Fruit fly (Drosophila melanogaster) whole organism, wandering third instar larva: ENCODE measurements around the gene eEF1alpha2.

ENCODE experiments used
- Abd-B ChIP-seq: fragments of >200 bp; optimal IDR thresholded peaks from 2 replicates; lab custom pipeline; 2017; ENCODE audit warnings: missing biosample characterization, missing genetic modification characterization
- CG32264 ChIP-seq: fragments of 200-800 bp; sonication (Bioruptor generic); optimal IDR thresholded peaks from 2 replicates; lab custom pipeline; 2016; ENCODE audit warnings: missing biosample characterization, missing genetic modification characterization
- CG9705 ChIP-seq: fragments of 200-800 bp; sonication (Bioruptor generic); optimal IDR thresholded peaks from 2 replicates; lab custom pipeline; 2018; ENCODE audit warnings: missing biosample characterization, mild to moderate bottlenecking, missing genetic modification characterization
- CrebA ChIP-seq: fragments of 200-800 bp; sonication (Bioruptor generic); optimal IDR thresholded peaks from 2 replicates; lab custom pipeline; 2016; ENCODE audit warnings: missing biosample characterization, mild to moderate bottlenecking, missing genetic modification characterization, borderline replicate concordance
- Dfd ChIP-seq: fragments of >200 bp; optimal IDR thresholded peaks from 2 replicates; lab custom pipeline; 2017; ENCODE audit warnings: missing biosample characterization, missing genetic modification characterization
- Dif ChIP-seq: fragments of 200-275, 200-300 bp; sonication (Bioruptor generic); optimal IDR thresholded peaks from 2 replicates; lab custom pipeline; 2018; ENCODE audit warnings: missing biosample characterization, missing genetic modification characterization; ENCODE audit not compliant: partially characterized antibody
- GATAd ChIP-seq: sonication (Bioruptor generic); optimal IDR thresholded peaks from 2 replicates; lab custom pipeline; 2016; ENCODE audit warnings: missing biosample characterization, missing genetic modification characterization
- HLH106 ChIP-seq: fragments of 200-800 bp; optimal IDR thresholded peaks from 3 replicates; lab custom pipeline; 2019; ENCODE audit warnings: missing biosample characterization, mild to moderate bottlenecking, missing genetic modification characterization, moderate library complexity
- Hr78 ChIP-seq: fragments of >200 bp; optimal IDR thresholded peaks from 2 replicates; lab custom pipeline; 2017; ENCODE audit warnings: missing biosample characterization, missing genetic modification characterization
- Hr83 ChIP-seq: fragments of 200-300 bp; sonication (Bioruptor generic); optimal IDR thresholded peaks from 2 replicates; lab custom pipeline; 2016; ENCODE audit warnings: missing biosample characterization, mild to moderate bottlenecking, missing genetic modification characterization, moderate library complexity; ENCODE audit not compliant: poor library complexity, severe bottlenecking
- Jra ChIP-seq: sonication (Bioruptor generic); optimal IDR thresholded peaks from 2 replicates; lab custom pipeline; 2016; ENCODE audit warnings: missing biosample characterization, missing genetic modification characterization
- Mio ChIP-seq: sonication (Bioruptor generic); optimal IDR thresholded peaks from 2 replicates; lab custom pipeline; 2016; ENCODE audit warnings: missing biosample characterization, missing genetic modification characterization
- Myc ChIP-seq: fragments of >200 bp; optimal IDR thresholded peaks from 2 replicates; lab custom pipeline; 2017
- N ChIP-seq: fragments of >200 bp; optimal IDR thresholded peaks from 2 replicates; lab custom pipeline; 2018; ENCODE audit warnings: missing biosample characterization, missing external identifiers, missing genetic modification characterization
- OdsH ChIP-seq: fragments of 200-800 bp; sonication (Bioruptor generic); optimal IDR thresholded peaks from 2 replicates; lab custom pipeline; 2016; ENCODE audit warnings: missing biosample characterization, mild to moderate bottlenecking, missing genetic modification characterization
- Rel ChIP-seq, 2 experiments: fragments of 200-800 bp; sonication (Bioruptor generic) in 1 of 2; optimal IDR thresholded peaks; 2 replicates in 1 of 2; 3 replicates in 1 of 2; lab custom pipeline; 2016 to 2019; ENCODE audit warnings: mild to moderate bottlenecking in 2 of 2, missing biosample characterization in 2 of 2, missing genetic modification characterization in 2 of 2, moderate library complexity in 1 of 2
- Sp1 ChIP-seq: fragments of 200-800 bp; sonication (Bioruptor generic); optimal IDR thresholded peaks from 3 replicates; lab custom pipeline; 2019; ENCODE audit warnings: missing biosample characterization, mild to moderate bottlenecking, missing genetic modification characterization, moderate library complexity
- Vsx2 ChIP-seq: fragments of 200-300, 225-300 bp; sonication (Bioruptor generic); optimal IDR thresholded peaks from 2 replicates; lab custom pipeline; 2018; ENCODE audit warnings: missing biosample characterization, missing genetic modification characterization; ENCODE audit not compliant: partially characterized antibody
- brk ChIP-seq: fragments of 200-800 bp; sonication (Bioruptor generic); optimal IDR thresholded peaks from 2 replicates; lab custom pipeline; 2016; ENCODE audit warnings: missing biosample characterization, mild to moderate bottlenecking, missing genetic modification characterization
- dmrt93B ChIP-seq: fragments of 200-800 bp; sonication (Bioruptor generic); optimal IDR thresholded peaks from 2 replicates; lab custom pipeline; 2018; ENCODE audit warnings: missing biosample characterization, mild to moderate bottlenecking, missing genetic modification characterization
- ey ChIP-seq: fragments of 200-800 bp; sonication (Bioruptor generic); optimal IDR thresholded peaks from 2 replicates; lab custom pipeline; 2016; ENCODE audit warnings: missing biosample characterization, missing genetic modification characterization
- foxo ChIP-seq, 2 experiments: fragments of 200-800 bp; sonication (Bioruptor generic); optimal IDR thresholded peaks; 2 replicates in 1 of 2; 3 replicates in 1 of 2; lab custom pipeline; 2016 to 2017; ENCODE audit warnings: missing biosample characterization in 2 of 2, missing genetic modification characterization in 2 of 2
- fru ChIP-seq: fragments of 200-800 bp; sonication (Bioruptor generic); optimal IDR thresholded peaks from 3 replicates; lab custom pipeline; 2016; ENCODE audit warnings: missing biosample characterization, mild to moderate bottlenecking, missing genetic modification characterization
- h ChIP-seq: fragments of 200-800 bp; sonication (Bioruptor generic); optimal IDR thresholded peaks from 3 replicates; lab custom pipeline; 2016; ENCODE audit warnings: missing biosample characterization, mild to moderate bottlenecking, missing genetic modification characterization
- lola ChIP-seq: fragments of >200 bp; optimal IDR thresholded peaks from 2 replicates; lab custom pipeline; 2017; ENCODE audit warnings: missing biosample characterization, missing genetic modification characterization
- pan ChIP-seq: fragments of >200 bp; optimal IDR thresholded peaks from 2 replicates; lab custom pipeline; 2017
- psq ChIP-seq: fragments of 200-800 bp; sonication (Bioruptor generic); optimal IDR thresholded peaks from 3 replicates; lab custom pipeline; 2017; ENCODE audit warnings: missing biosample characterization, mild to moderate bottlenecking, missing genetic modification characterization, moderate library complexity
- rgr ChIP-seq: fragments of 200-800 bp; sonication (Bioruptor generic); optimal IDR thresholded peaks from 3 replicates; lab custom pipeline; 2016; ENCODE audit warnings: missing biosample characterization, mild to moderate bottlenecking, missing genetic modification characterization
- sage ChIP-seq: fragments of 200-800 bp; sonication (Bioruptor generic); optimal IDR thresholded peaks from 2 replicates; lab custom pipeline; 2016; ENCODE audit warnings: missing biosample characterization, mild to moderate bottlenecking, missing genetic modification characterization
- sv ChIP-seq: fragments of 200-800 bp; sonication (Bioruptor generic); optimal IDR thresholded peaks from 3 replicates; lab custom pipeline; 2016; ENCODE audit warnings: missing biosample characterization, missing genetic modification characterization
- tai ChIP-seq: sonication (Bioruptor generic); optimal IDR thresholded peaks from 2 replicates; lab custom pipeline; 2016; ENCODE audit warnings: missing biosample characterization, missing genetic modification characterization
- woc ChIP-seq: sonication (Bioruptor generic); optimal IDR thresholded peaks from 2 replicates; lab custom pipeline; 2016; ENCODE audit warnings: missing biosample characterization, mild to moderate bottlenecking, missing genetic modification characterization

The eEF1alpha2 gene

DNA sequence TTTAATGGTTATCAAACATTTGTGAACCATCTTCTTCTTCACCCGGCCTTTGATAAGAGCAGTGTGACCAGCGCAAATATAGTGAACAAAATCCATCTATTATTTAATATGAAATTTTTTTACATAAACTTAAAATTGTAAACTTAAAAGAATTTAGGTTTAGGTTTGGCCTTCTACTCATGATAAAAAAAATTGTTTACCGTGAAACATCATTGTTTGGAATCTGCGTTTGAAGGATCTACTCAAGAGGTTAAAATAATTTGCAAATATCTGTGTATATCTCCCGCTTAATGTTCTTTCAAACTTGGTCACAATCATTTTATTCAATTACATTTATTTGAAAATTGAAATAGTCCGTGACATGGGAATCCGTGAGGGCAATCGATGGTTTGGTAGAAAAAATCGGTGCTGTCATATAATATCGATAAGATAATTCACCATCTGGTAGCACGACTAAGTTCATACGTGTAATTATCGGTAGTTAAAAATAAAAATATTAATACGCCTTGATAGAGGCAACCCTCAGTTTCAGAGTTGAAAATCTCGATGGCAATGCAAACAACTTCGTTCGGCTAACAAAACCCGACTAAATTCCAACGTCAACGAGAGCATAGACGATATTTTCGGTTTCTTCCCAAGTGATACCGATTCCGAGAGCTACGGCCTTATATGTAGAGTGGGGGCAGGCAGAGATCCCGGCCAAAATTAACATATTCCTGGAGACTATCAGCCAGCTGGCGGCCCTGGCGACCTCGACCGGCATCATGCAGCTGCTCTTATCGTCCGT lies 33.7 kb downstream of the eEF1alpha2 start, which contains the start of the genes betaGlu and sip3 (continued):
- TF ChIP-seq CrebA (GFP tag; lab: Kevin White, UChicago) (no peak), Hr78 (GFP tag; lab: Kevin White, UChicago) (no peak), Rel (GFP tag; optimal IDR thresholded peaks at IDR 0.05; lab: Kevin White, UChicago) (no peak), Rel (tag; optimal IDR thresholded peaks at IDR 0.05; lab: Kevin White, UChicago) (no peak), brk (no peak), N (GFP tag; lab: Kevin White, UChicago) (no peak), sage (peak; percentile 59), Dif (no peak), dmrt93B (GFP tag; lab: Kevin White, UChicago) (no peak), Mio (GFP tag; lab: Kevin White, UChicago) (no peak), HLH106 (peak; percentile 12)

DNA sequence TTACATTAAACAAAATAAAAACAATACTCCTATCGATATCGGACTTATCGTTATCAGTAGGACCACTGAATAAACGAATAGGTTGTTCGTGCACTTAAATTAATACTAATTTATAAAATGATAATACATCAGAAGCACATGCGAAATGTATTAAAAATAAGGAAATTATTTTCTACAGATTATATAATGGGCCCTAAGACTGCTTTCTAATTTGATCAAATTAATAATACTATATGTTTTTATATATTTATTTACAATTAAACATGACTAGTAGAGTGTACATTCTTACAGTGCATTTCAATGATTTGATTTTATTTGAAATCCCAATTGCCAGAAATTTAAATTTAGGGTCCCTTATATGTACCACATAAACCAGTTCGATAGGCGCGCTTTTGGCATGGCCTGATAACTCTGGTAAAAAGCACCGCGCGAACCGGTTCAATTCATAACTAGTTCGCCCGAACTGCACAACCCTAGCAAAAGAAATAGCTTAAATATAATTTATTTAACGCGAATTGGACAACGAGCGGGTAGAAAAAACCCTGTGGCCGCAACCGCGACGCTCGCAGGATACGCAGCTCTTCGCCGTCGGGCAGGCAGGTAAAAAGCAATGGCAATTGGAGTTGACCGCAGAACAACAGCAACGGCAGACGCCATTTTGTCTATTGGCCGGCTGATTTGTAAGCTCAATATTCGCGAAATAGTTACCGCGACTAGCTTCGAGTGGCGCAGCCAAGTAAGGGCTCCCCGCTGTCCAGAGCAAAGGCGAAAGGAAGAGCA lies 38.5 kb downstream of the eEF1alpha2 start, which contains the start of the genes CG2126 and faf:
TSS of gene CG2126 (minus strand) at position 70 of the 780 bp plus-strand sequence.
TSS of gene faf (plus strand) at position 438 of the 780 bp plus-strand sequence.
- TF ChIP-seq Sp1 = peak; percentile 78
- TF ChIP-seq CG32264 = no peak
- TF ChIP-seq pan = no peak
- TF ChIP-seq sage = peak; percentile 44
- no peak for TF ChIP-seq lola
- TF ChIP-seq Abd-B = no peak
- TF ChIP-seq Mio (GFP tag; lab: Kevin White, UChicago) = no peak
- no peak for TF ChIP-seq tai (GFP tag; lab: Kevin White, UChicago)
- no peak for TF ChIP-seq Myc
- peak; percentile 73 for TF ChIP-seq psq (GFP tag; lab: Kevin White, UChicago)
- no peak for TF ChIP-seq Vsx2 (GFP tag; lab: Kevin White, UChicago)
- no peak for TF ChIP-seq N (GFP tag; lab: Kevin White, UChicago)
- peak; percentile 83 for TF ChIP-seq HLH106
- TF ChIP-seq ey (GFP tag; lab: Kevin White, UChicago) = peak; percentile 57
- no peak for TF ChIP-seq Dfd
- TF ChIP-seq sv (GFP tag; lab: Kevin White, UChicago) = peak; percentile 50
- no peak for TF ChIP-seq dmrt93B (GFP tag; lab: Kevin White, UChicago)
- TF ChIP-seq GATAd (GFP tag; lab: Kevin White, UChicago) = peak; percentile 34
- TF ChIP-seq brk = no peak
- TF ChIP-seq Rel (GFP tag; optimal IDR thresholded peaks at IDR 0.05; lab: Kevin White, UChicago) = no peak
- peak; percentile 33 for TF ChIP-seq Rel (tag; optimal IDR thresholded peaks at IDR 0.05; lab: Kevin White, UChicago)
- no peak for TF ChIP-seq Jra (GFP tag; lab: Kevin White, UChicago)
- TF ChIP-seq OdsH (GFP tag; lab: Kevin White, UChicago) = peak; percentile 58
- TF ChIP-seq rgr (GFP tag; lab: Kevin White, UChicago) = peak; percentile 60
- no peak for TF ChIP-seq woc (GFP tag; lab: Kevin White, UChicago)
- peak; percentile 67 for TF ChIP-seq h (GFP tag; lab: Kevin White, UChicago)
- TF ChIP-seq CG9705 (GFP tag; lab: Kevin White, UChicago) = peak; percentile 69
- TF ChIP-seq Hr83 (GFP tag; lab: Kevin White, UChicago) = peak; percentile 73
- TF ChIP-seq foxo (GFP tag; optimal IDR thresholded peaks at IDR 0.05; lab: Kevin White, UChicago) = peak in 1 of 2 experiments; percentile 81
- TF ChIP-seq fru (GFP tag; lab: Kevin White, UChicago) = peak; percentile 66
- TF ChIP-seq, all 38 proteins: peak for 15

DNA sequence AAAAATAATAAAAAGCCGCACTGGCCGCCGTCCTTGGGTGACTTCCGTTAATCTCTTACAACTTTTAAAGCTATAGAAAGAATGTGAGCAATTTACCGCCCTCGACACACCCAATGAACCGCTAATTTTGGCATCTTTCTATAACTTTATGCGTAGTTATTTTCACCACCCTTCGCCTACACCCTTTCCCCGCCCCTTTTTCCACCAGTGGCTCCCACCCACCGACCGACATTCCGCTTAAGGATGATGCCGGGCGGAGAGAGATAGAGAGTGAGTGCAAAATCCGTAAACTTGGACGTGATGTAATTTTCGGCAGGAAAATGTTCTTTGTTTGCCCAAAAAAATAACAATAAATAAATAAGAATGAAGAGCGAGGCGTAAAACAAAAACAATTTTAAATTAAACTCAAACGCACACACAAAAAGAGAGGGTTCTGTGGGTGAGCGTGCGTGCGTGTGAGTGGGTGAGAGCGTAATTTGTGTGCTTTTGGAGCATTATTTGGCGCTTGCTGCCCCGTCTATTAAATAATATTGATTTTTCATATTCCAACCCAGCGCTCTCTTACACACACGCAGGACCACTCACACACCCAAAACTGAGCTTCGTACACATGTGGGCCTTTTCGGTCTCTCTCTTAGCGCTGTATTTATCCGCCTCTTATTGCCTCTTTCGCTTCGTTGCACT lies 39.4 kb downstream of the eEF1alpha2 start:
- TF ChIP-seq psq (GFP tag; lab: Kevin White, UChicago) = peak; percentile 17
- TF ChIP-seq ey (GFP tag; lab: Kevin White, UChicago) = no peak
- peak; percentile 66 for TF ChIP-seq Dif
- TF ChIP-seq h (GFP tag; lab: Kevin White, UChicago) = no peak
- TF ChIP-seq Rel (GFP tag; optimal IDR thresholded peaks at IDR 0.05; lab: Kevin White, UChicago) = peak; percentile 20
- no peak for TF ChIP-seq Rel (tag; optimal IDR thresholded peaks at IDR 0.05; lab: Kevin White, UChicago)
- TF ChIP-seq OdsH (GFP tag; lab: Kevin White, UChicago) = peak; percentile 9
